Worm (Caenorhabditis elegans): ENCODE measurements around the gene F59B2.12.
A peak's percentile ranks its signal among the peaks of the same experiment; 100 is the strongest.
"Not testable (repeated sequence)": the region's sequence is repeated elsewhere in the genome, so short reads cannot be mapped to it uniquely, and the experiment has no call there.

Gene F59B2.12

DNA sequence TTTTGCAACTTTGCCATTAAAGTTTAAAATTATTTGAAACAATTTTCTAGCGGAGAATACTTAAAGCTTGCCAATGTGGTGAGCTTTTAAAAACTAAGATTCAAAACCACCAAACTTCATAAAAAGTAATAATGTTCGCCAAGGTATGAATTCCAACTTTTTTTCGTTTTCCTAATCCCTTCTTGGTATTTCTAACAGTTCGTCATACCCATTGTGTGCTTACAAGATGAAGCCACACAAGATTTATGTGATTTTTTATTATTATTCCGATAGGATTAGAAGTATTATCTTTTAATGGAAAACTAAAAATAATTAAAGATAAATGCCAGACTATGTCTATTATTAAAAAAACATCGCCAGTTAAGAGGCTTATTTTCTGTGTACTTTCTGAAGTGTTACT, 29.3 kb upstream of the F59B2.12 start:
- TF ChIP-seq syd-9 (tag; optimal IDR thresholded peaks at IDR 0.05) (no peak), ahr-1 (tag; optimal IDR thresholded peaks at IDR 0.05) (no peak), hlh-15 (tag; optimal IDR thresholded peaks at IDR 0.05) (no peak), ceh-22 (tag; optimal IDR thresholded peaks at IDR 0.05) (no peak), pag-3 (tag; optimal IDR thresholded peaks at IDR 0.05; ENCODE audit: borderline replicate concordance) (no peak), ceh-24 (tag; optimal IDR thresholded peaks at IDR 0.05) (no peak), pax-1 (tag; optimal IDR thresholded peaks at IDR 0.05) (no peak), ceh-48 (tag; optimal IDR thresholded peaks at IDR 0.05) (no peak), unc-55 (GFP tag; optimal IDR thresholded peaks at IDR 0.05) (no peak), ceh-14 (tag; optimal IDR thresholded peaks at IDR 0.05) (no peak), che-1 (tag; optimal IDR thresholded peaks at IDR 0.05) (no peak), pha-2 (tag; optimal IDR thresholded peaks at IDR 0.05) (no peak), K09A11.1 (tag; optimal IDR thresholded peaks at IDR 0.05; ENCODE audit: insufficient read depth) (no peak), rnt-1 (tag; optimal IDR thresholded peaks at IDR 0.05) (no peak), fkh-6 (tag; optimal IDR thresholded peaks at IDR 0.05) (no peak), dmd-4 (tag; optimal IDR thresholded peaks at IDR 0.05; ENCODE audit: borderline replicate concordance) (no peak)

DNA sequence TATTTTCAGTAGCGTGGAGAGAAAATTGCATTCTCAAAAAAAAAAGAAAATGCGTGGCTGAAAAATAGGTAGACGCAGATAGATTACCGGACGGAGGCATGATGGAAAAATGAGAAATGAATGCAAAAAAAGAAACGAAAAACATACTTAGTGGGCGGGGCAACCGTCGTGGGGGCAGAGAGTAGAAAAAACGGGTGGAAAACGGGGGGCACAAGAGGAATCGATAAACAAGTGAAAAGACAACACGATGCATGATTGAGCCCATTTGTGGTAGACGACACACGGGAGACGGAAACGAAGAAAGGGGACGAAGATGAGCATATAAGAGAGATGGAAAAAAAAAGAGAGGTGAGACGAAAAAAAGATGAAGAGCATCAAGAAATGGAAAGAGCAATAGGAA, 28.9 kb upstream of the F59B2.12 start:
- no peak for TF ChIP-seq lim-6 (tag; optimal IDR thresholded peaks at IDR 0.05)
- no peak for TF ChIP-seq ztf-16 (tag; optimal IDR thresholded peaks at IDR 0.05)
- no peak for TF ChIP-seq ets-4 (tag; optimal IDR thresholded peaks at IDR 0.05)
- TF ChIP-seq unc-86 (tag; optimal IDR thresholded peaks at IDR 0.05) = no peak
- TF ChIP-seq pat-9 (tag; optimal IDR thresholded peaks at IDR 0.05) = no peak
- TF ChIP-seq syd-9 (tag; optimal IDR thresholded peaks at IDR 0.05) = no peak
- TF ChIP-seq ceh-14 (tag; optimal IDR thresholded peaks at IDR 0.05) = no peak
- no peak for TF ChIP-seq K02D7.2 (tag; optimal IDR thresholded peaks at IDR 0.05)
- no peak for TF ChIP-seq ceh-2 (tag; optimal IDR thresholded peaks at IDR 0.05)

DNA sequence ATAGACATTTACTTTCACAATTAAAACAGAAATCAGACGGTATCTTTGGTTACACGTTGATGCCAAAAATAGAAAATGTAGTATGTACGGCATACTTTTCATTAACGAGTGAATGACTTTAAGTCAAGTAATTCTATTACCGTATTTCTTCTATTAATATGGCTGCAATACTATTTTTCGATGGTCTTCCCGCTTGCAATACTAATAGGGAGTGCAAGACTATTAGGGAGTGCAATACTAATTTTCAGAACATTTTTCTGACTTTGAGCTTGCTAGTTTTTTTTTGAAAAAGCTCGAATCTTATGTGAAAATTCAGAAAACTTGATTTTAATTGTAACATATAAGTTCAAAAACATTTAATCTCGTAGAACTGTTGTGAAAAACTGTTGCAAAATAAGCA, 27.6 kb upstream of the F59B2.12 start, which contains the start of gene R08D7.7:
R08D7.7 (plus strand) TSS at position 301 of the 400 bp plus-strand sequence.
- not testable (repeated sequence) for TF ChIP-seq pha-2 (tag; optimal IDR thresholded peaks at IDR 0.05); dmd-4 (tag; optimal IDR thresholded peaks at IDR 0.05; ENCODE audit: borderline replicate concordance); fkh-6 (tag; optimal IDR thresholded peaks at IDR 0.05)

DNA sequence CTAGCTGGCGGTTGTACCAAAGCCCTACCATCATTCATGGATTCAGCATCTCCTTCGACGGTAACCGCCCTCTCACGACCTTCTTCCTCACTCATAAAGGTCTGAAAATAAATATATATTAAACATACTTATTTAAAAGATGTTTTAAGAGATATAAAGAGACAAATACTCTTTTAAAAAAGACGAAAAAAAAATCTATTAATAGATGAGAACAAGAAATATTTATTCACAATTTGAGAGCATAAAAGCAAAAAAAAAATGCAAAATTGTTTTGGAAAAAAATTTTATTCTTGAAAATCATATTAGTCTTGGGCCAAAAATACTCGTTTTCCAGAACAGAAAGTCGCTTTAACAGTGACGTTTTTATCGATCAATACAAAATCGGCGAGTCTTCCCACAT, 20.7 kb upstream of the F59B2.12 start, which contains the start of gene skat-1:
skat-1 (minus strand) TSS at position 101 of the 400 bp plus-strand sequence.
- TF ChIP-seq nhr-11 (tag; optimal IDR thresholded peaks at IDR 0.05) (no peak), sox-2 (GFP tag; IDR thresholded peaks at IDR 0.05) (no peak), ceh-18 (tag; optimal IDR thresholded peaks at IDR 0.05) (no peak), elt-2 (tag; optimal IDR thresholded peaks at IDR 0.05) (no peak), pqm-1 (tag; optimal IDR thresholded peaks at IDR 0.05) (no peak), elt-4 (tag; optimal IDR thresholded peaks at IDR 0.05) (no peak), unc-86 (tag; optimal IDR thresholded peaks at IDR 0.05) (no peak), ahr-1 (tag; optimal IDR thresholded peaks at IDR 0.05) (no peak), C08G9.2 (tag; optimal IDR thresholded peaks at IDR 0.05) (no peak), ceh-2 (tag; optimal IDR thresholded peaks at IDR 0.05) (no peak), K09A11.1 (tag; optimal IDR thresholded peaks at IDR 0.05; ENCODE audit: insufficient read depth) (no peak)

DNA sequence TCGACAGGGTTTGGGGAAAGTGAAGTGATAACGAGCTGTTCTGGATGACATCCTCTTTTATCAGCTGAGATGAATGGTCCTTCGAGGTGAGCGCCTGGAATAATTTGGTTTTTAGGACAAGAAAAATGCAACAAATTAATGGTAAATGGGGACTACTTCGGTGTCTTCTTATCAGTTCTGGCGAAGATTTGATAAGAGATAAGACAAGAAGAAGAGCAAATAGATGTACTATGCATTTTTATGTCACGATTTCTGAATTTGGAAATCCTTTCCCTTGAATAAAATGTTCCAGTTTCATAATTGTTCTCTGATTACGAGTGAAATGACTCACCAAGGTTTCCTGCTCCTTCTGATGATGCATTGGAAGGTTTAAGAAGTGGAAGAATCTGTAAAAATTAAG, 19.6 kb upstream of the F59B2.12 start:
- TF ChIP-seq elt-2 (tag; optimal IDR thresholded peaks at IDR 0.05) (peak; percentile 88), ceh-34 (tag; optimal IDR thresholded peaks at IDR 0.05) (no peak), unc-55 (GFP tag; optimal IDR thresholded peaks at IDR 0.05) (no peak), madf-2 (tag; optimal IDR thresholded peaks at IDR 0.05) (no peak)

ce11 chrIII:8998884-8999283, 18.5 kb upstream of the F59B2.12 start:
- TF ChIP-seq unc-55 (GFP tag; optimal IDR thresholded peaks at IDR 0.05) (no peak), ceh-34 (tag; optimal IDR thresholded peaks at IDR 0.05) (no peak), K02D7.2 (tag; optimal IDR thresholded peaks at IDR 0.05) (no peak), odd-2 (tag; optimal IDR thresholded peaks at IDR 0.05) (no peak), unc-86 (tag; optimal IDR thresholded peaks at IDR 0.05) (no peak)
